Worm (Caenorhabditis elegans) whole organism, young adult: ENCODE results near the gene K08D9.10.

Experiments
- Y95B8A.8 ChIP-seq: fragments of 200-800 bp; sonication (Bioruptor generic); IDR thresholded peaks from 2 replicates; pipeline ENCODE4 v1.3.6; 2022; ENCODE audit warnings: missing genetic modification reagents, missing genetic modification characterization, missing compliant biosample characterization
- ccch-3 ChIP-seq: fragments of 200-800 bp; sonication (Bioruptor generic); optimal IDR thresholded peaks from 2 replicates; lab custom pipeline; 2018; ENCODE audit warnings: mild to moderate bottlenecking, missing genetic modification characterization, missing compliant biosample characterization
- ceh-58 ChIP-seq: fragments of 200-800 bp; sonication (Bioruptor generic); IDR thresholded peaks from 2 replicates; pipeline ENCODE4 v1.3.6; 2022; ENCODE audit warnings: missing genetic modification characterization, missing compliant biosample characterization
- chd-7 ChIP-seq: sonication (generic microtip); optimal IDR thresholded peaks from 2 replicates; lab custom pipeline; 2016; ENCODE audit warnings: mild to moderate bottlenecking, missing genetic modification characterization, moderate library complexity, missing compliant biosample characterization
- let-607 ChIP-seq, 2 experiments: fragments of 200-800 bp in 1 of 2; sonication (Bioruptor generic) in 1 of 2; sonication (generic microtip) in 1 of 2; optimal IDR thresholded peaks; 2 replicates each; lab custom pipeline; 2016 to 2018; ENCODE audit warnings: mild to moderate bottlenecking in 2 of 2, missing compliant biosample characterization in 2 of 2, missing genetic modification characterization in 2 of 2, moderate library complexity in 2 of 2, missing genotype in 1 of 2
- pha-4 ChIP-seq: fragments of 150-350 bp; sonication (generic microtip); optimal IDR thresholded peaks from 2 replicates; lab custom pipeline; 2014; ENCODE audit warnings: missing biosample characterization, missing genetic modification reagents, missing genetic modification characterization
- tbx-9 ChIP-seq: sonication (generic microtip); optimal IDR thresholded peaks from 2 replicates; lab custom pipeline; 2016; ENCODE audit warnings: borderline replicate concordance, missing genetic modification characterization, inconsistent platforms, missing compliant biosample characterization
- ztf-25 ChIP-seq: fragments of 200-800 bp; sonication (Bioruptor generic); IDR thresholded peaks from 2 replicates; pipeline ENCODE4 v1.3.6; 2022; ENCODE audit warnings: missing genetic modification reagents, missing genetic modification characterization, missing compliant biosample characterization
- ztf-28 ChIP-seq: fragments of 200-800 bp; sonication (Bioruptor generic); IDR thresholded peaks from 2 replicates; pipeline ENCODE4 v1.3.6; 2022; ENCODE audit warnings: missing genetic modification reagents, missing genetic modification characterization, missing compliant biosample characterization

DNA sequence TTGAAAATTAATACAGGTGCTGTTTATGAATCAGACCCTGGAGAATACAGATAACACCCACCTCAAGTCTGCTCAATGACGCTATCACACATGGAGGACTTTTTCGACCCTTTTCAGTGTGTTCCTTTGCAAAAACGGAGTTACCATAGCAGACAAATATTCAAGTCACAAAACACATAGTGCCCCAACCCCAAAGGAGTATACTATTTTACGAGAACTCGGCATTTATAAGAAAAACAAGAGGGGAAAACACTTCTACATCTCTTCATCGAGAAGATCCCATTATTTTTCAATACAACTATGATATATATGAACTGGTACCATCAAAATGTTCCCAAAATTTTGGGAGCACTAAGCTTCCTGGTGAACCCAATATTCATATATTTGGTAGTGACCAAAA lies 14.0 kb downstream of the K08D9.10 start, which contains the start of gene srj-7:
- no peak for TF ChIP-seq chd-7
- no peak for TF ChIP-seq ceh-58 (GFP tag; lab: Robert Waterston, UW)
- TF ChIP-seq ccch-3, result no peak
- no peak for TF ChIP-seq Y95B8A.8 (GFP tag; lab: Robert Waterston, UW)
- no peak for TF ChIP-seq let-607 (tag; optimal IDR thresholded peaks at IDR 0.05; lab: Kevin White, UChicago)
- no peak for TF ChIP-seq ztf-28 (GFP tag; lab: Robert Waterston, UW)
- TF ChIP-seq pha-4 (tag; lab: Kevin White, UChicago), result no peak
- no peak for TF ChIP-seq ztf-25 (GFP tag; lab: Robert Waterston, UW)
- no peak for TF ChIP-seq tbx-9 (tag; lab: Kevin White, UChicago)
